Worm (Caenorhabditis elegans) whole organism, midembryonic: ENCODE data around the gene ttr-30.

Source experiments
- T22C8.4 ChIP-seq: fragments of 200-800 bp; sonication (Bioruptor generic); IDR thresholded peaks from 2 replicates; pipeline ENCODE4 v1.3.6; 2022; ENCODE audit warnings: missing genetic modification characterization, missing compliant biosample characterization
- cog-1 ChIP-seq: sonication (generic microtip); optimal IDR thresholded peaks from 2 replicates; lab custom pipeline; 2016; ENCODE audit warnings: missing genetic modification characterization, missing compliant biosample characterization
- flt-1 ChIP-seq: fragments of 200-800 bp; sonication (Bioruptor generic); IDR thresholded peaks from 2 replicates; pipeline ENCODE4 v1.3.6; 2022; ENCODE audit warnings: missing genetic modification characterization, missing compliant biosample characterization
- klf-2 ChIP-seq: fragments of 200-800 bp; sonication (Bioruptor generic); conservative IDR thresholded peaks from 2 replicates; pipeline ENCODE4 v1.3.6; 2022; ENCODE audit warnings: missing genetic modification reagents, missing genetic modification characterization, missing compliant biosample characterization
- med-1 ChIP-seq: sonication (generic microtip); optimal IDR thresholded peaks from 2 replicates; lab custom pipeline; 2017; ENCODE audit warnings: missing genetic modification characterization, mild to moderate bottlenecking, missing compliant biosample characterization, antibody characterized with exemption, missing genetic modification reagents; ENCODE audit not compliant: insufficient read depth
- tab-1 ChIP-seq: fragments of 200-800 bp; sonication (Bioruptor generic); IDR thresholded peaks from 2 replicates; pipeline ENCODE4 v1.3.6; 2022; ENCODE audit warnings: missing genetic modification characterization, missing compliant biosample characterization
- ztf-23 ChIP-seq: fragments of 200-800 bp; sonication (Bioruptor generic); IDR thresholded peaks from 2 replicates; pipeline ENCODE4 v1.3.6; 2022; ENCODE audit warnings: missing genetic modification reagents, missing genetic modification characterization, missing compliant biosample characterization
- ztf-29 ChIP-seq: fragments of 200-800 bp; sonication (Bioruptor generic); IDR thresholded peaks from 2 replicates; pipeline ENCODE4 v1.3.6; 2022; ENCODE audit warnings: missing genetic modification reagents, missing genetic modification characterization, missing compliant biosample characterization

ce11 chrX:7313236-7313635 lies 17.5 kb upstream of the ttr-30 start:
- TF ChIP-seq tab-1 (no peak), flt-1 (GFP tag; lab: Robert Waterston, UW) (no peak), ztf-29 (GFP tag; lab: Robert Waterston, UW) (no peak), ztf-23 (no peak), klf-2 (GFP tag; lab: Robert Waterston, UW) (no peak), med-1 (GFP tag; lab: Kevin White, UChicago) (no peak), T22C8.4 (GFP tag; lab: Robert Waterston, UW) (no peak), cog-1 (no peak)
